Fruit fly (Drosophila melanogaster): ENCODE measurements around the gene Brms1.

dm6 chrX:12890166-12890825 is 19.1 kb downstream of the Brms1 start:
- no peak for TF ChIP-seq psq (optimal IDR thresholded peaks at IDR 0.05)
- TF ChIP-seq pan (optimal IDR thresholded peaks at IDR 0.05): no peak
- no peak for TF ChIP-seq usp (GFP tag; optimal IDR thresholded peaks at IDR 0.05)
- no peak for TF ChIP-seq EcR (GFP tag; optimal IDR thresholded peaks at IDR 0.05)
- TF ChIP-seq Dll (optimal IDR thresholded peaks at IDR 0.05): no peak
- no peak for TF ChIP-seq CG8478 (optimal IDR thresholded peaks at IDR 0.05)

Data from whole organism.